Fruit fly (Drosophila melanogaster) S2 (cell line): ENCODE data around the gene sordd1.
"Not testable (repeated sequence)": the region's sequence is repeated elsewhere in the genome, so short reads cannot be mapped to it uniquely, and the experiment has no call there.

ENCODE experiments used
- CG8478 ChIP-seq: fragments of >200 bp; optimal IDR thresholded peaks from 2 replicates; lab custom pipeline; 2018
- CTCF ChIP-seq, 2 experiments: fragments of >200 bp; optimal IDR thresholded peaks; 2 replicates each; lab custom pipeline; 2018

sordd1 gene

DNA sequence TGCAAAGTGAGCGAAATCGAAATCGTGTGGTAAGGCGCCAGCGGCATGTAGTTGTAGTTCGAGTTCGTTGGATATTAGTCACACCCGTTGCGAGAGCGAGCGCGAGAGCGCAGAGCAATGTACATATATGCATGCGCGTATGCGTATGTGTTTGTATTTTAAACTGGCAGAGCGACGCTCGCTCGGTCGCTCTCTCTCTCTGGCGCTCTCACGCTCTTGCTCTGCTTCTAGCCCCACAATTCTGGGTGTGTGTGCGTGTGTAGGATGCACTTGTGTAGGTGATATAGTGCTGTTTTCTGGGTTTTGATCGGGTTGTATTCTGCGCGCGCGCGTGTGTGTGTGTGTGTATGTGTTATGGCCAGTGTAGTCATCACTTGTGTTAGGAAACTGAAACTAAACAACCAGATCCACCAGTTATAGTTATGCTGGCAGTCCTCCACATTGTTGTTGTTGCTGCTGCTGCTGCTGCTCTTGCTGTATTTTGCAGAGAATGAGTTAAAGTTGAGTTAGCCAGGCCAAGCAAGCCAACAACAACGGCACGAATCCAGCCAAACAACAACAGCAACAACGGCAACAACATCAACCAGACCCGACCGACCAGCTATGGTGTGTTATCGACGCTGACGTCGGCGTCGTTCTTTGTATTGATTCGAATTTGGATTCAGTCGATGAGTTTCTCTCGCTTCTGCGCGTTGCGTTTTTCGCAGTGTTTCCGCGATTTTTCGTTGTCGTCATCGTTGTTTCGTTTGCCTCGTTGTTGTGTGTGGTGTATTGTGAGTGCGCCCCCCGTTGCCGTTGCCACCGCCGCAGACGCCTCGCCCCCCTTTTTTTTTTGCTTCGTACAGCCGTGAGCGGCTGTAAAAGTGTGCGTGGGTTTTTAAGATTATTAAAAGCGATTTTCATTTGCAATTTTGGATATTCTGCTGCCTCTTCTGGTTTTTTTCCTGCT lies 16.1 kb upstream of the sordd1 start:
- TF ChIP-seq CG8478 (lab: Kevin White, UChicago) (no peak), CTCF (optimal IDR thresholded peaks at IDR 0.05; lab: Kevin White, UChicago) (no peak)

DNA sequence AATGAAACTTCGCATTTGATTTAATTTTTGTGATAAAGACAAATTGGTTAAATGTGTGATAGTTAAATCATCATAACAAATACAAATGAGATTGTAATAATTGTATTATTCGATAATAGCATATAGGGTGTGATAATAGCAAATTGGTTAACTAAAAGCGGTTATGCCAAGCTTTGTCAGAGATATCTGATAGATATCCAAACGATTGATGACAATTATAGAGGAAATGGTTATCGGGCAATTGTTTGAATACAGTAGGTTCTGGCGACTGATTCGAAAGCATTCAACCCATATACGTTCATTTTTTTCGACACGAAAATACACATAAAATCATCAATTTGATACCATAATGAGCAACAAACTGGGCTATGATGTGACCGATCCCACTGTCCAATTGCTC lies 13.4 kb upstream of the sordd1 start, which contains the start of gene CG8509:
TSS of gene CG8509 (plus strand) at position 301 of the 400 bp plus-strand sequence.
- TF ChIP-seq CG8478 (lab: Kevin White, UChicago) (no peak), CTCF (optimal IDR thresholded peaks at IDR 0.05; lab: Kevin White, UChicago) (no peak)

- TF ChIP-seq CG8478 (lab: Kevin White, UChicago) (no peak), CTCF (optimal IDR thresholded peaks at IDR 0.05; lab: Kevin White, UChicago) (no peak)
Observed at dm6 chrX:15807915-15808314, 12.1 kb upstream of the sordd1 start.

DNA sequence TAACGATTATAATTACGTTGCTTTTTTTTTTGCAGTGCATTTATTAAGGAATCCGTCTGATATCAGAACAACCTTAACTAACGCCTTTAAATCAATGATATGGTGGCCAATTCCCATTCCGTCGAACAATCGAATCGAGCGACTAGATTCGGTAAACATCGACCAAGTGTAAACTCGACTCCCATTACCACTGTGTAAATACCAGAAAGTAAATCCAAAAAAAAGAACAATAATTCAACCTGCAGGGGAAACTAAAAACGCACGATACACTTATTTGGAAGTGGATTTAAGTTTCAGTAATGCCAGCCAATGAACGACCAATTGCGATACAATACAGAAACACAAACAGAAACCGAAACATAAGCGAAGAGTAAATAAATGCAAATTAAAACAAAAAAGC lies 9.7 kb upstream of the sordd1 start:
- no peak for TF ChIP-seq CTCF (optimal IDR thresholded peaks at IDR 0.05; lab: Kevin White, UChicago)
- no peak for TF ChIP-seq CG8478 (lab: Kevin White, UChicago)

DNA sequence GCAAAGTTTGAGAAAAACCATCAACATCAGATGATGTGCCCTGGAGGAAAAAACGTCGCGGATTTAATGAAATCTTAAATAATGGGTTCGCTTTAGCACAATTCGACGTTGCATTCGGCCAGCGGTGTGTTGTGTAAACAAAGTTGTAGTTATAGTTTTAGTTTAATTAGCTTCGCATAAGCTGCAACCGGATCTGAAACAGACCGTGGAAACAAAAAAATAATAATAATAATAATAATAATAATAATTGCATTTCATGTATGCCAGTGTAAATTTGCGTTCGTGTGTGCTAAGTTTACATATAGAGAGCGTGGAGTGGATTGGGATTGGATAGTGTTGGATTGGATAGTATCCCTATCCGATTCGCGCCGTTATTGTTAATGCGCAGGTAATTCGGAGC lies 9.0 kb upstream of the sordd1 start:
- TF ChIP-seq CG8478 (lab: Kevin White, UChicago): no peak
- no peak for TF ChIP-seq CTCF (optimal IDR thresholded peaks at IDR 0.05; lab: Kevin White, UChicago)

DNA sequence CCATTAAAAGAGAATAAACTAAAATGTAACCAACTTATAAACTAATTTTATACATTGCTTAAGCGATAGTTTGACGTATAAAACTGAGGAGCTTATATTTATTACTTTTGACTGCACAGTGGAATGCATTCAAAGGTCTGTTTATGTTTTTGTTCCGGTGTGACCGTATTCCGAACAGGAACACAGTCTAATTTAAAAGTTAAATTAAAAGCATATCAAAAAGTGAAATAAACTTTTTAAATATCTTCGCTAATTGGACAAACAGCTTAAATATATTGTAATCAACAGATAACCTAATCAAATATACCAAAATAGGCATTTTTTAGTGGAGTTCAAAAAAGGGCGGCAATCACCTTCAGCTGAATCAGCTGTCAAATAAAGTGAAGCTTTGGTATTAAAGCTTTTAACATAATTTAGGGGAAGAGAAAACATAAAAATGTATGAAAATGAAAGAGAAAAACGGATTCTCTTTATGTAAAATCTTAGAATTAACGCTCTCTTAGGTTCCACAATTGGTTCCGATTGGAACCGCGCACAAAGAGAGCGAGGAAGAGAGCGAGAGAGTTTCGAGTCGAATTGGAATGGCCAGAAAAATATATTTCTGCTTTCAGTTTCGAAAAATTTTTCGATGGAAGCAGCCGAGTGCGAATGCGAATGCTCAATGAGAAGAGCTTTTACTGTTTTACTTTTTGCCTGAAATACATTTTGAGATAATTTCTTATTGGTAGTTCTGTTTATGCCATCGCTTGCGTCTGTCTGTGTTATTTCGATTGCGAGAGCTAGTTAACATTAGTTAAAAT lies 8.1 kb upstream of the sordd1 start, which contains the start of the genes PGRP-LE and sd:
TSS of gene PGRP-LE (minus strand) at position 117 of the 800 bp plus-strand sequence.
TSS of gene sd (plus strand) at position 607 of the 800 bp plus-strand sequence.
- no peak for TF ChIP-seq CG8478 (lab: Kevin White, UChicago)
- TF ChIP-seq CTCF (optimal IDR thresholded peaks at IDR 0.05; lab: Kevin White, UChicago): no peak

DNA sequence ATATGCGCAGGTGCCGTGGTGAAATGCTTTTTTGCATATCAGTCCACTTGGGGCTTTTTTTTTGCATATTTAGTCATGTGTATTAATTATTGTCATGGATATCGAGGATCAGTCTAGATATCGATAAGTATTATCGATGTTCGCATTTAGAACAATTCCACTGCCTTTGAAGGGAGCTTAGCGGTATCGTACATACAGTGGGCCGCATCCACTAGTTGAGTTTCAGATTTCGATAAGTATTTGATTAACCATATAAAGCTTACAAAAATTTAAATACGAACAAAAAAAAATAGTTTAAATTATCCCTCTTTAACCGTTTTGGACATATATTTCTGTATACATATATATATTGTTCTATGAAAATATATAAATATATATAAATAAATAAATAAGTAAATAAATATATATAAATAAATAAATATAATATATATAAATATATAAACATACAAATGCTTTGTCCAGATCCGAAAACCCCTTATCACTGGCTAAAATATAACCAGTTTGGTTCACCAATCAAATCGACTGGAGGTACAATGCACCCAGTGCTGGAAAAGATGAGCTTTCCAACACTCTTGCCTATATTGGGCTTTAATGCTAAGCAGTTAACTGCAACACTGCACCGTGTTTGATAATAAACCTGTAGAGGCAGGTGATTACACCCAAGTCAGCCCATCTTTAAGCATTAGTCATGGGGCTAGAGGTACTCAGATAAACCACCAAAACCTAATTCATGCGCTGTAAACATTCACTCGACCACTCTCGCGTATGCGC lies 7.2 kb upstream of the sordd1 start:
- TF ChIP-seq CTCF (optimal IDR thresholded peaks at IDR 0.05; lab: Kevin White, UChicago) (no peak), CG8478 (lab: Kevin White, UChicago) (no peak)

DNA sequence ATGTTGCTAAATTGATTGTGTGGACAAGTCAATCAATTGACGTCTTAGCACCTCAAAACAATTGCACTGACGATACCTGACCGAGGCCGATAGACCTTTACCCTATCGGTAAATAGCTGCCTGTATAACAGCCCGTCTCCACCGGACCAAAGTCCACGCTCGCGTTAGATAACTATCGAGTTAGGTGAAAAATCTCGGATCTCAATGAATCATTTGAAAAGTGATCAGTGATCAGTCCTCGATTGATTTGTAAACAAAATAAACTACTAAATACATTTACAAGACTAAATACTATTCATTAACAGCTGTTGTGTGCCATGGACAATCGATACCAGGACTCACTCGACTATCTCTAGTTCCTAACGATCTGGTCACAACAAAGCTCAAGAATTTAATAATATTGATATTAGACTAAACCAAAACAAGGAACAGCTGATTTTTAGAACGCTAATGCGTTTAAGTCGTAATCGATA lies 3.3 kb upstream of the sordd1 start, which contains the start of the genes sordd2 and CG15602:
TSS of gene sordd2 (minus strand) at position 78 of the 473 bp plus-strand sequence.
TSS of gene CG15602 (plus strand) at position 342 of the 473 bp plus-strand sequence.
- TF ChIP-seq CG8478 (lab: Kevin White, UChicago); CTCF (optimal IDR thresholded peaks at IDR 0.05; lab: Kevin White, UChicago): not testable (repeated sequence)

DNA sequence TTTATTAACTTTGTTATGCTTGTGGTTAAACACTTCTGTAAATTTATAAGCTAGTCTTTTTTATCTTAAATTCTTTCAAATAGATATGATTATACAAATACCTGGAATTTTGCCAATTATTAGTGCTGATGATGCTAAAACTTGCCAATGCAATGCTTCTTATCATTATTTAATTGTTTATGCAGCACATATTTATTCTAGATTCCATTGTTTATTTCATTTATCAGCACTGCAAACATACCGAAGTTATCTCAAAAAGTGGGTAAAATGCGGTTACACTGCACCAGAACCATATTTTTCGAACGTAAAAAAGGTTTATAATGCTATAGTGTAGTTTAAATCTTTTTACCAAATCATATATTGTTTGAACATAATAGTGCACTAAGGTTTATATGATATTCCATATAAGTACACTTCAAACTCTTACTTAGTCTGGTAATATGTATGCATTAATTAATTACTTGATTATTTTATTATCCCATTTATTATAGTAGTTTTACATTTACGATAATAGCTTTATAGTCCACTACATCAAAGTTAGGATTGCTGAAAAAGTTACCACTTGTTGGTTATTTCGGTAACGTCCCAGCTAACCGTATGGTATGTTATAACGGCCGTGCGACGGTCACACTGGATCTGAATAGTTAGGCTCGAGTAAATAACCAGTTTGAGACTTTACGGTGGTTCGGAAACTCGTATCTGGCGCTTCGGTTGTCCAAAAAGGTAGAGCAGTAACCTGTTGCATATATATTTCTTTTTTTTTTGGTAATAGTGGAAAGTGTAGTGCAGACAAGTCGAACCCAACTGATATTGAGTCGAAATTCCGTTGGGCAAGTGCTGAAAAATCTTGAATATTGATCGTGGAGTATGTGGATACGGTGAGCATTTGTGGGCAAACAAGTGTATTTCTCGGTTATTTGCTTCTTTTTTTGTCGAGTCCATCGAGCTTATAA lies 7.3 kb downstream of the sordd1 start, which contains the start of gene Rhp:
TSS of gene Rhp (plus strand) at position 663 of the 953 bp plus-strand sequence.
- TF ChIP-seq CTCF (optimal IDR thresholded peaks at IDR 0.05; lab: Kevin White, UChicago): no peak
- no peak for TF ChIP-seq CG8478 (lab: Kevin White, UChicago)

- TF ChIP-seq CG8478 (lab: Kevin White, UChicago) (no peak), CTCF (optimal IDR thresholded peaks at IDR 0.05; lab: Kevin White, UChicago) (no peak)
Observed at dm6 chrX:15786242-15786641, 9.6 kb downstream of the sordd1 start.

DNA sequence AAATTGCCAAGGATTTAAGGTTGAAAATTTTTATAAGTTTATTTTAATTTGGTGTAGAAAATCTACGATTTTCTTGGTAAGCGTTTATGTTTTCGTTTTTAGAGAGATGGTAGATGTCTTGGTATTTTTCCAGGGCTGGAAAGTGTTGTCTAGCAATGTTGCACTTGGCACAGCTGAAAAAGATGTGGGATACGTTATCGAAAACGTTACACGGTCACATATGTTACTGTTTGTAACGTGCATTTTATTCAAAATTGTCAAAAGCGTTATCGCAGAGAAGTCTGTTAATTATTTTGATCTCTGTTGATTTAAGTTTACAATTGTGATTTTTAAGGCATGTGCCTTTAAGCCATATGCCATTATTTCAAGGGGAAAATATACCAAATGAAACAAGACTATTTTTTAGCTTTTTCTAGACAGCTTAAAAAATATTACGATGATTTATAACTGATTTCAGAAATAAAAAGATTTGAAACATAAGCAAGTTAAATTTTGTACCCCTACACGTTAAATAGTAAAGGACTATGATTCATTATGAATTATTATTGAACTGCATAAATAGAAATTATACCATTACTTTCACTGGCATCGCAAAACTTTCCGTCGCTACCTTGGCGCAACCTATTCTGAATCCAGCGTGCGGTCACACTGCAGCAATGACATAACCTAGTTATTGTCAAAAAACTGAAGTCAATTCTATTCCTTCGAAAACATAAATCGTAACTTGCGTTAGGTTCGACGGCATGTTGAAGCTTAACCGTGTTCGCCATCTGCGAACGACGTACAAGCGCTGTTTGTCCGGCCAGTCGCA lies 10.2 kb downstream of the sordd1 start, which contains the start of the genes Paf-AHalpha and mRpS30:
TSS of gene Paf-AHalpha (minus strand) at position 155 of the 811 bp plus-strand sequence.
TSS of gene mRpS30 (plus strand) at position 619 of the 811 bp plus-strand sequence.
- TF ChIP-seq CG8478 (lab: Kevin White, UChicago) (no peak), CTCF (optimal IDR thresholded peaks at IDR 0.05; lab: Kevin White, UChicago) (no peak)
